Fruit fly (Drosophila melanogaster) whole organism: ENCODE measurements around the gene CG45045.

Experiments
- Dll ChIP-seq: fragments of >200 bp; optimal IDR thresholded peaks from 2 replicates; lab custom pipeline; 2017
- psq ChIP-seq: fragments of >200 bp; optimal IDR thresholded peaks from 2 replicates; lab custom pipeline; 2017

dm6 chr3R:17646102-17647050 lies 21.0 kb upstream of the CG45045 start:
- TF ChIP-seq psq (lab: Kevin White, UChicago): no peak
- TF ChIP-seq Dll (lab: Kevin White, UChicago): no peak
